Fruit fly (Drosophila melanogaster) whole organism, pupa: ENCODE results near the gene AttD.

Source experiments
- CG12605 ChIP-seq: fragments of 200-800 bp; sonication (Bioruptor generic); IDR thresholded peaks from 2 replicates; pipeline ENCODE4 v1.3.6; 2022; ENCODE audit warnings: missing biosample characterization, missing genetic modification characterization
- CG13204 ChIP-seq: fragments of 200-800 bp; sonication (Bioruptor generic); optimal IDR thresholded peaks from 2 replicates; lab custom pipeline; 2018; ENCODE audit warnings: missing biosample characterization, mild to moderate bottlenecking, missing genetic modification characterization, moderate library complexity
- CG14655 ChIP-seq: fragments of 200-800 bp; sonication (Bioruptor generic); optimal IDR thresholded peaks from 3 replicates; lab custom pipeline; 2017; ENCODE audit warnings: mild to moderate bottlenecking, missing biosample characterization, missing genetic modification reagents, missing genetic modification characterization
- CG4496 ChIP-seq: fragments of 200-800 bp; sonication (Bioruptor generic); IDR thresholded peaks from 3 replicates; pipeline ENCODE4 v1.3.6; 2022; ENCODE audit warnings: missing biosample characterization, missing genetic modification characterization
- CG8301 ChIP-seq: fragments of 200-800 bp; sonication (Bioruptor generic); optimal IDR thresholded peaks from 2 replicates; lab custom pipeline; 2018; ENCODE audit warnings: missing biosample characterization, mild to moderate bottlenecking, missing genetic modification characterization
- CG9948 ChIP-seq: fragments of 200-800 bp; sonication (Bioruptor generic); optimal IDR thresholded peaks from 2 replicates; lab custom pipeline; 2018; ENCODE audit warnings: missing biosample characterization, mild to moderate bottlenecking, missing genetic modification characterization, moderate library complexity
- EcR ChIP-seq: fragments of 200-800 bp; sonication (Bioruptor generic); optimal IDR thresholded peaks from 3 replicates; lab custom pipeline; 2019; ENCODE audit warnings: missing biosample characterization, missing genetic modification characterization, mild to moderate bottlenecking, moderate library complexity, missing genetic modification reagents
- Ets98B ChIP-seq: fragments of 200-800 bp; sonication (Bioruptor generic); IDR thresholded peaks from 2 replicates; pipeline ENCODE4 v1.3.6; 2022; ENCODE audit warnings: missing biosample characterization, missing genetic modification characterization
- Pif1B ChIP-seq: fragments of 200-800 bp; sonication (Bioruptor generic); optimal IDR thresholded peaks from 3 replicates; lab custom pipeline; 2016; ENCODE audit warnings: missing biosample characterization, missing genetic modification characterization
- rn ChIP-seq: fragments of 200-800 bp; sonication (Bioruptor generic); IDR thresholded peaks from 2 replicates; pipeline ENCODE4 v1.3.6; 2022; ENCODE audit warnings: missing biosample characterization, missing genetic modification characterization

DNA sequence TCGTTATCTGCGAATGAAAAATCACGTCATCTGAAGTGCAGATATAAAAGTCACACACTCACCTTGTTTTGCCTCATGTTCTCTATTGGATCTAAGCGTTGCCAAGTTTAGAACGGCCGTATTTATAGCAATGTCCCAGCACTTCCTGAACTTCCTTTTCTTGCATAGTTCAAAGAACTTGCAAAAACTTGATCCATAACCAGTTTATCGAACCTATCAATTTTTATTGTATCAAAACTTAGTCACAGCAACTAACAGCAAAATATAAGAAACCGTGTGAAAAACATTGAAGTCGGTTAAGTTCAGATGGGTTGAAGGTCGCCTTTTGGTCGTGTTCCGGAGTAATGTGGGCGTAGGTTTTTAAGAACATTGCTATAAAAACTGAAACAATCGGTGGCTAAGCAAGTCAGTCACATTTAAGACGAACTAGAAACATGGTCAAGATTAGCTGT, 6.3 kb upstream of the AttD start, which contains the start of the genes CG14324 and CG14326:
- TF ChIP-seq CG12605 (GFP tag; lab: Robert Waterston, UW) = no peak
- no peak for TF ChIP-seq CG8301 (tag; lab: Kevin White, UChicago)
- TF ChIP-seq Pif1B (GFP tag; lab: Kevin White, UChicago) = no peak
- no peak for TF ChIP-seq Ets98B (GFP tag; lab: Robert Waterston, UW)
- TF ChIP-seq CG4496 (GFP tag; lab: Robert Waterston, UW) = no peak
- no peak for TF ChIP-seq CG14655 (GFP tag; lab: Kevin White, UChicago)
- no peak for TF ChIP-seq EcR (GFP tag; lab: Kevin White, UChicago)
- TF ChIP-seq CG9948 (tag; lab: Kevin White, UChicago) = no peak
- TF ChIP-seq rn = no peak
- TF ChIP-seq CG13204 (GFP tag; lab: Kevin White, UChicago) = no peak
